Worm (Caenorhabditis elegans) whole organism, L2 larva: ENCODE measurements around the gene C16D9.9.

Experiments used
- lin-39 ChIP-seq: fragments of 150-350 bp; optimal IDR thresholded peaks from 2 replicates; lab custom pipeline; 2014; ENCODE audit warnings: missing biosample characterization, missing genetic modification reagents, missing genetic modification characterization
- ztf-11 ChIP-seq: sonication (generic microtip); optimal IDR thresholded peaks from 2 replicates; lab custom pipeline; 2017; ENCODE audit warnings: missing biosample characterization, missing genetic modification characterization

ce11 chrV:8307013-8307412 lies 43.0 kb downstream of the C16D9.9 start:
- no peak for TF ChIP-seq lin-39 (tag; lab: Kevin White, UChicago)
- no peak for TF ChIP-seq ztf-11 (tag; lab: Kevin White, UChicago)
